Fruit fly (Drosophila melanogaster) Kc167 (cell line): ENCODE measurements around the gene Cerk.

ENCODE experiments used
- Myc ChIP-seq: fragments of >200 bp; optimal IDR thresholded peaks from 2 replicates; lab custom pipeline; 2017; ENCODE audit warnings: missing external identifiers
- Sin3A ChIP-seq: fragments of >200 bp; optimal IDR thresholded peaks from 2 replicates; lab custom pipeline; 2018; ENCODE audit warnings: missing external identifiers
- h ChIP-seq: fragments of >200 bp; optimal IDR thresholded peaks from 3 replicates; lab custom pipeline; 2018; ENCODE audit warnings: missing external identifiers
- insv ChIP-seq: fragments of >200 bp; optimal IDR thresholded peaks from 3 replicates; lab custom pipeline; 2018; ENCODE audit warnings: missing external identifiers
- psq ChIP-seq: fragments of >200 bp; optimal IDR thresholded peaks from 2 replicates; lab custom pipeline; 2017; ENCODE audit warnings: missing external identifiers
- ttk ChIP-seq: sonication (Bioruptor generic); optimal IDR thresholded peaks from 2 replicates; lab custom pipeline; 2017; ENCODE audit warnings: missing external identifiers

DNA sequence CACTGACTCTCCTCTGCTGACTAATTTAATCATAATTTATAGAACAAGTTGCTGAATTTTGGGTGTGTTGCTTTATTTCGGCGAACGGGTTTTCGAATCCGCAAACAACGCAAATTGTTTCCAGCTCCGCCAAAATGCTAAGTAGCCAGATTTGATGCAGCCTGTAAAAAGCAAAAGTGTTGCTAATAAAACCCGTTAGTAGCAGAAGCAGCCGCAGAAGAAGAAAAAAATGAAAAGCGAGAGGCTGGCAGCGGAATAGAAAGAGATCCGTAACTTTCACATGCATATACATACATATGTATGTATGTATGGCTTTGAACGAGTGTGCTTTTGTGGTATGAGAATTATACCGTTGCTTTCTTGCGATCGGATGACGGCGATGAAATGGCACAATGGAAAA is 23.9 kb upstream of the Cerk start:
- no peak for TF ChIP-seq psq
- no peak for TF ChIP-seq Myc (lab: Kevin White, UChicago)
- TF ChIP-seq h (lab: Kevin White, UChicago) = no peak
- TF ChIP-seq Sin3A = no peak
- no peak for TF ChIP-seq ttk (lab: Kevin White, UChicago)
- no peak for TF ChIP-seq insv
